Fruit fly (Drosophila melanogaster): ENCODE results near the gene btd.

DNA sequence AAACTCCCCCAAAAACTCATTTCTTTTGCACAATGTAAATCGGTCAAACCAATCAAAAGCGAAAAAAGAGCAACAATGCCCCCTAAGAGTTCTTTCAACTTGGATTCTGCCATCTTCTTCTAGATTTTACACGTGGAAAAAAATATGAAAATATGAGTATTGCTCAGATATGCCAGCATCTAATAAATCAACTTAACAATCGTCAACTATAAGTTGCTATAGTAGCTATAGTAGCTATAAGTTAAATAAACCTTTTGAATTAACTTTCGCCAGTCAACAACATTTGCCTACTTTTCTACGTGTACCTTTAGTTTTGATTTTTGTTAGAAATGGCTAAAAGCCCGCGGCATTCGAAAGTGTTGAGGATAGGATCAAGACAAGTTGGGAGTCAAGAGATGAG, 40.7 kb upstream of the btd start:
- TF ChIP-seq psq (optimal IDR thresholded peaks at IDR 0.05) (no peak), usp (GFP tag; optimal IDR thresholded peaks at IDR 0.05) (no peak), CG8478 (optimal IDR thresholded peaks at IDR 0.05) (no peak), Dll (optimal IDR thresholded peaks at IDR 0.05) (no peak), pan (optimal IDR thresholded peaks at IDR 0.05) (no peak), EcR (GFP tag; optimal IDR thresholded peaks at IDR 0.05) (no peak)

Data from whole organism.